Comparison of ENCODE assay signal across 5 fruit fly cellular contexts in the genomic region with DNA sequence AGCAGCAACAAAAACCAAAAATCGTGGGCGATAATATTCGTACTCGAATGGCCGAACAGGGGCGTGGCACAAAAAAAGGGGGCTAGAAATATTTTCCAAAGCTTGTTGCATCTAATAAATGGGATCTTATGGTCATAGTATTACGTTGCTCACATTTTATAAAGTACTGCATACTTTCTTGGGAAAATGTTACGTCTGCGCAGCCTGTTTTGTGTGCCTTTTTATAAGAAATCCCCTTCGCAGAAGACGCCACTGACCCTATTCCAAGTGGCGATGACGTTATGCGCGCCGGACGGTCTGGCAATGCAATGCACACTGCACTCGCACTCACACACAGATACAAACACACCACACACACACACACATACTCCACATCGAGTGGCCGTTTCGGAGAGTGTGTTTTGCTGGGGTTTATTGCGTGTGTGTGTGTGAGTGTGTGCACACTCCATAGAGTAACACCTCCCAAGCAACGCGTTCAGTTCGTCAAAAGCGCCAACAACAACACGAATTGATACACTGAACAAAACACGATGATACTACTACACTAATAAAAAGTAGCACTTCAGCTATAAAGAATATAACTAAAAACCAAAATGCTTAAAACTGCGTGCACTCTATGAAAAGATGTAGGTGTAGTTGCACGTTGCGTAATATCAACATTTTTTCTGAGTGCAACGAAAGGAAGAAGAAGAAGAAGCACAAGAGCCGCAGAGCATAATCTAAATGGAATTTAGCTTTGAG.
A peak's percentile ranks its signal among the peaks of the same experiment; 100 is the strongest.
TF ChIP-seq lines count a peak whose summit lies in the region.

No protein-coding gene starts in this region.

TF ChIP-seq in whole organism, adult, 20 proteins besides CTCF, POLR2A, EP300 and RAD21 (continued from another document):
- TF ChIP-seq CG14711 (tag; optimal IDR thresholded peaks at IDR 0.05; lab: Kevin White, UChicago) (peak; percentile 81), toe (GFP tag; optimal IDR thresholded peaks at IDR 0.05; lab: Kevin White, UChicago) (peak; percentile 79), ovo (GFP tag; optimal IDR thresholded peaks at IDR 0.05; lab: Kevin White, UChicago) (peak; percentile 42), cnc (optimal IDR thresholded peaks at IDR 0.05; lab: Kevin White, UChicago) (no peak)

TF ChIP-seq in whole organism, embryonic, 481 proteins besides CTCF, POLR2A, EP300 and RAD21 (continued from another document and continues in another):
- TF ChIP-seq vvl (GFP tag; IDR thresholded peaks at IDR 0.05; lab: Robert Waterston, UW) (peak; percentile 85), NfI (GFP tag; optimal IDR thresholded peaks at IDR 0.05; lab: Kevin White, UChicago) (peak; percentile 74), knrl (GFP tag; IDR thresholded peaks at IDR 0.05; lab: Robert Waterston, UW; ENCODE audit: partially characterized antibody) (no peak), CG17361 (GFP tag; IDR thresholded peaks at IDR 0.05; lab: Robert Waterston, UW) (peak; percentile 86), h (optimal IDR thresholded peaks at IDR 0.05; lab: Kevin White, UChicago) (no peak), grau (tag; optimal IDR thresholded peaks at IDR 0.05; lab: Kevin White, UChicago) (peak; percentile 70), cg (GFP tag; optimal IDR thresholded peaks at IDR 0.05; lab: Kevin White, UChicago) (peak; percentile 70), hkb (optimal IDR thresholded peaks at IDR 0.05; lab: Kevin White, UChicago) (no peak), hkb (GFP tag; IDR thresholded peaks at IDR 0.05; lab: Robert Waterston, UW) (peak; percentile 76), CG31388 (GFP tag; optimal IDR thresholded peaks at IDR 0.05; lab: Kevin White, UChicago) (peak; percentile 34), Max (GFP tag; optimal IDR thresholded peaks at IDR 0.05; lab: Kevin White, UChicago) (peak; percentile 33), Trl (optimal IDR thresholded peaks at IDR 0.05; lab: Kevin White, UChicago) (no peak), Trl (GFP tag; optimal IDR thresholded peaks at IDR 0.05; lab: Kevin White, UChicago) (peak; percentile 73), stwl (tag; optimal IDR thresholded peaks at IDR 0.05; lab: Kevin White, UChicago) (peak; percentile 36), zfh2 (GFP tag; optimal IDR thresholded peaks at IDR 0.05; lab: Kevin White, UChicago) (peak; percentile 6), stc (GFP tag; IDR thresholded peaks at IDR 0.05; lab: Robert Waterston, UW) (peak; percentile 84), CG14667 (GFP tag; IDR thresholded peaks at IDR 0.05; lab: Robert Waterston, UW) (peak; percentile 75), Optix (GFP tag; IDR thresholded peaks at IDR 0.05; lab: Robert Waterston, UW) (peak; percentile 93), Abd-B (GFP tag; optimal IDR thresholded peaks at IDR 0.05; lab: Kevin White, UChicago) (peak; percentile 86), Doc3 (GFP tag; IDR thresholded peaks at IDR 0.05; lab: Robert Waterston, UW; ENCODE audit: partially characterized antibody) (no peak), Nf-YB (GFP tag; optimal IDR thresholded peaks at IDR 0.05; lab: Kevin White, UChicago) (peak; percentile 45), CG30403 (GFP tag; optimal IDR thresholded peaks at IDR 0.05; lab: Kevin White, UChicago) (peak; percentile 77), fu2 (GFP tag; optimal IDR thresholded peaks at IDR 0.05; lab: Kevin White, UChicago) (peak; percentile 18), cad (GFP tag; optimal IDR thresholded peaks at IDR 0.05; lab: Kevin White, UChicago) (no peak), tin (GFP tag; optimal IDR thresholded peaks at IDR 0.05; lab: Kevin White, UChicago) (peak; percentile 72), crp (GFP tag; optimal IDR thresholded peaks at IDR 0.05; lab: Kevin White, UChicago) (peak in 1 of 2 experiments; percentile 27), CG17186 (GFP tag; optimal IDR thresholded peaks at IDR 0.05; lab: Kevin White, UChicago) (peak; percentile 56), ttk (GFP tag; IDR thresholded peaks at IDR 0.05; lab: Robert Waterston, UW) (peak; percentile 86), en (GFP tag; optimal IDR thresholded peaks at IDR 0.05; lab: Kevin White, UChicago) (peak; percentile 84), grn (GFP tag; optimal IDR thresholded peaks at IDR 0.05; lab: Kevin White, UChicago) (no peak)

TF ChIP-seq in whole organism, prepupa, 60 proteins besides CTCF, POLR2A, EP300 and RAD21 (continued from another document and continues in another):
- TF ChIP-seq CG11762 (GFP tag; optimal IDR thresholded peaks at IDR 0.05; lab: Kevin White, UChicago; ENCODE audit: insufficient read depth), result peak; percentile 72
- TF ChIP-seq Hr4 (GFP tag; optimal IDR thresholded peaks at IDR 0.05; lab: Kevin White, UChicago), result peak; percentile 79
- peak; percentile 81 for TF ChIP-seq Lpt (GFP tag; optimal IDR thresholded peaks at IDR 0.05; lab: Kevin White, UChicago)
- peak; percentile 85 for TF ChIP-seq topi (GFP tag; optimal IDR thresholded peaks at IDR 0.05; lab: Kevin White, UChicago)
- peak; percentile 33 for TF ChIP-seq Eip93F (GFP tag; optimal IDR thresholded peaks at IDR 0.05; lab: Kevin White, UChicago)
- TF ChIP-seq Gug (GFP tag; IDR thresholded peaks at IDR 0.05; lab: Robert Waterston, UW), result peak; percentile 89
- peak; percentile 95 for TF ChIP-seq Eip78C (GFP tag; lab: Kevin White, UChicago)
- peak; percentile 89 for TF ChIP-seq acj6 (GFP tag; optimal IDR thresholded peaks at IDR 0.05; lab: Kevin White, UChicago)
- TF ChIP-seq CG10631 (GFP tag; optimal IDR thresholded peaks at IDR 0.05; lab: Kevin White, UChicago), result peak; percentile 83
- peak; percentile 93 for TF ChIP-seq eg (GFP tag; IDR thresholded peaks at IDR 0.05; lab: Robert Waterston, UW)
- peak; percentile 90 for TF ChIP-seq dsx (GFP tag; optimal IDR thresholded peaks at IDR 0.05; lab: Kevin White, UChicago; ENCODE audit: poor library complexity, severe bottlenecking)
- TF ChIP-seq CG4318 (GFP tag; optimal IDR thresholded peaks at IDR 0.05; lab: Kevin White, UChicago), result peak; percentile 75
- peak; percentile 82 for TF ChIP-seq CG32006 (GFP tag; optimal IDR thresholded peaks at IDR 0.05; lab: Kevin White, UChicago)
- peak; percentile 90 for TF ChIP-seq CG15336 (GFP tag; IDR thresholded peaks at IDR 0.05; lab: Robert Waterston, UW)
- TF ChIP-seq lz (GFP tag; optimal IDR thresholded peaks at IDR 0.05; lab: Kevin White, UChicago), result peak; percentile 82
- TF ChIP-seq net (GFP tag; optimal IDR thresholded peaks at IDR 0.05; lab: Kevin White, UChicago), result peak; percentile 72
- TF ChIP-seq achi (GFP tag; optimal IDR thresholded peaks at IDR 0.05; lab: Kevin White, UChicago), result peak; percentile 75
- TF ChIP-seq vri (GFP tag; optimal IDR thresholded peaks at IDR 0.05; lab: Kevin White, UChicago), result peak; percentile 64
- TF ChIP-seq Sox102F (GFP tag; optimal IDR thresholded peaks at IDR 0.05; lab: Kevin White, UChicago), result peak; percentile 83
- peak; percentile 68 for TF ChIP-seq CG16779 (tag; optimal IDR thresholded peaks at IDR 0.05; lab: Kevin White, UChicago)
- TF ChIP-seq Blimp-1 (GFP tag; optimal IDR thresholded peaks at IDR 0.05; lab: Kevin White, UChicago), result peak; percentile 63
- TF ChIP-seq pdm3 (GFP tag; optimal IDR thresholded peaks at IDR 0.05; lab: Kevin White, UChicago), result peak; percentile 89
- TF ChIP-seq Ets21C (GFP tag; optimal IDR thresholded peaks at IDR 0.05; lab: Kevin White, UChicago), result peak; percentile 83
- peak; percentile 87 for TF ChIP-seq cyc (GFP tag; optimal IDR thresholded peaks at IDR 0.05; lab: Kevin White, UChicago)
- TF ChIP-seq Eip75B (GFP tag; optimal IDR thresholded peaks at IDR 0.05; lab: Kevin White, UChicago), result peak; percentile 79
- peak; percentile 82 for TF ChIP-seq CG11902 (GFP tag; optimal IDR thresholded peaks at IDR 0.05; lab: Kevin White, UChicago)
- TF ChIP-seq esn (GFP tag; optimal IDR thresholded peaks at IDR 0.05; lab: Kevin White, UChicago), result peak; percentile 83
- peak; percentile 80 for TF ChIP-seq CG11294 (GFP tag; IDR thresholded peaks at IDR 0.05; lab: Robert Waterston, UW)
- peak; percentile 75 for TF ChIP-seq CG34406 (GFP tag; optimal IDR thresholded peaks at IDR 0.05; lab: Kevin White, UChicago)
- TF ChIP-seq Hr39 (GFP tag; optimal IDR thresholded peaks at IDR 0.05; lab: Kevin White, UChicago), result peak; percentile 90

TF ChIP-seq in whole organism, pupa, 21 proteins besides CTCF, POLR2A, EP300 and RAD21 (continued from another document):
- TF ChIP-seq CG4496 (GFP tag; IDR thresholded peaks at IDR 0.05; lab: Robert Waterston, UW) (peak; percentile 95), CG17806 (tag; optimal IDR thresholded peaks at IDR 0.05; lab: Kevin White, UChicago) (peak; percentile 90)

TF ChIP-seq in whole organism, wandering third instar larva, 38 proteins besides CTCF, POLR2A, EP300 and RAD21 (continued from another document):
- TF ChIP-seq CG32264 (GFP tag; optimal IDR thresholded peaks at IDR 0.05; lab: Kevin White, UChicago) (peak; percentile 67), woc (GFP tag; optimal IDR thresholded peaks at IDR 0.05; lab: Kevin White, UChicago) (peak; percentile 82), Myc (optimal IDR thresholded peaks at IDR 0.05; lab: Kevin White, UChicago) (no peak), Hr78 (GFP tag; optimal IDR thresholded peaks at IDR 0.05; lab: Kevin White, UChicago) (no peak), Dif (GFP tag; optimal IDR thresholded peaks at IDR 0.05; lab: Kevin White, UChicago; ENCODE audit: partially characterized antibody) (no peak), dl (GFP tag; optimal IDR thresholded peaks at IDR 0.05; lab: Kevin White, UChicago; ENCODE audit: insufficient read depth in 1 of 2, partially characterized antibody in 2 of 2) (no peak), Hnf4 (GFP tag; optimal IDR thresholded peaks at IDR 0.05; lab: Kevin White, UChicago) (peak; percentile 86), usp (GFP tag; optimal IDR thresholded peaks at IDR 0.05; lab: Kevin White, UChicago) (no peak), Vsx2 (GFP tag; optimal IDR thresholded peaks at IDR 0.05; lab: Kevin White, UChicago; ENCODE audit: partially characterized antibody) (no peak), Mio (GFP tag; optimal IDR thresholded peaks at IDR 0.05; lab: Kevin White, UChicago) (peak; percentile 50), lola (GFP tag; optimal IDR thresholded peaks at IDR 0.05; lab: Kevin White, UChicago) (no peak), Jra (GFP tag; optimal IDR thresholded peaks at IDR 0.05; lab: Kevin White, UChicago) (peak; percentile 37), Dfd (GFP tag; optimal IDR thresholded peaks at IDR 0.05; lab: Kevin White, UChicago) (peak; percentile 36), brk (GFP tag; optimal IDR thresholded peaks at IDR 0.05; lab: Kevin White, UChicago) (no peak), foxo (GFP tag; optimal IDR thresholded peaks at IDR 0.05; lab: Kevin White, UChicago) (peak; percentile 54 to 83), br (GFP tag; optimal IDR thresholded peaks at IDR 0.05; lab: Kevin White, UChicago) (peak; percentile 75), fru (GFP tag; optimal IDR thresholded peaks at IDR 0.05; lab: Kevin White, UChicago) (peak; percentile 83), OdsH (GFP tag; optimal IDR thresholded peaks at IDR 0.05; lab: Kevin White, UChicago) (peak; percentile 79)
